Worm (Caenorhabditis elegans): Measurements from ENCODE around the gene attf-3.

The attf-3 gene

ce11 chrIII:86316-86715, at the start of gene attf-3:
Gene attf-3 (minus strand): TSS chrIII:86384.
- TF ChIP-seq hlh-30 (tag; optimal IDR thresholded peaks at IDR 0.05; ENCODE audit: insufficient read depth): peak; percentile 73
- TF ChIP-seq ceh-31 (tag; optimal IDR thresholded peaks at IDR 0.05): peak; percentile 4
- no peak for TF ChIP-seq elt-2 (tag; optimal IDR thresholded peaks at IDR 0.05)
- no peak for TF ChIP-seq ceh-22 (tag; optimal IDR thresholded peaks at IDR 0.05)
- TF ChIP-seq dve-1 (tag; optimal IDR thresholded peaks at IDR 0.05): peak; percentile 38
- TF ChIP-seq nfya-1 (tag; optimal IDR thresholded peaks at IDR 0.05): peak; percentile 47
- peak; percentile 45 for TF ChIP-seq unc-55 (GFP tag; optimal IDR thresholded peaks at IDR 0.05)
- peak; percentile 43 for TF ChIP-seq pax-1 (tag; optimal IDR thresholded peaks at IDR 0.05)
- peak; percentile 59 for TF ChIP-seq unc-42 (tag; optimal IDR thresholded peaks at IDR 0.05)

DNA sequence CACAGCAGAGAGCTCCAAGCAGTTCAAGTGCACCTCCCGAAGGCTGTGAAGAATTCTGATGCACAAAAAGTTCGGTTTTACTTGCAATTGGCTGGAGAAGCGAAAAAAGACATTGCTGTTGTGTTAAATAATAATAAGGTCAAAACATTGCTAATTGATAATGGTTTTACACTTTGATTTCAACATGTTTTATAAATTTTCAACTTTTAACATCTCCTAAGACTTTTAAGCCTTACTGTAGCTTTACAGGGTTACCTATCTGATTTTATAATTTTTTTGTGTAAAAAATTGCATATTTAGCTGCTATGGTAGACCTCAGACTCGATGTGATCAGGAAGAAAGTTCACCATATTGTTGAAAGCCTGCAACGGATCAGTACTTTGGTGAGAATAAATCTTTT, 48.0 kb upstream of the attf-3 start, which contains the start of gene pals-25:
Gene pals-25 (plus strand): TSS at position 301 of the 400 bp plus-strand sequence.
- TF ChIP-seq hlh-15 (tag; optimal IDR thresholded peaks at IDR 0.05) (no peak), pax-1 (tag; optimal IDR thresholded peaks at IDR 0.05) (no peak), ztf-16 (tag; optimal IDR thresholded peaks at IDR 0.05) (no peak), pat-9 (tag; optimal IDR thresholded peaks at IDR 0.05) (no peak), pros-1 (tag; optimal IDR thresholded peaks at IDR 0.05) (no peak)

- TF ChIP-seq ceh-30 (tag; optimal IDR thresholded peaks at IDR 0.05) (no peak), elt-2 (tag; optimal IDR thresholded peaks at IDR 0.05) (no peak), tbx-7 (tag; optimal IDR thresholded peaks at IDR 0.05) (no peak), ref-2 (tag; optimal IDR thresholded peaks at IDR 0.05) (no peak), npax-4 (tag; optimal IDR thresholded peaks at IDR 0.05) (no peak), ceh-18 (tag; optimal IDR thresholded peaks at IDR 0.05) (no peak), dve-1 (tag; optimal IDR thresholded peaks at IDR 0.05) (no peak), zip-5 (tag; optimal IDR thresholded peaks at IDR 0.05) (no peak), nhr-11 (tag; optimal IDR thresholded peaks at IDR 0.05) (no peak), T23F11.4 (GFP tag; optimal IDR thresholded peaks at IDR 0.05) (no peak), sox-4 (tag; optimal IDR thresholded peaks at IDR 0.05) (no peak)
Measured at ce11 chrIII:132118-132517, 45.9 kb upstream of the attf-3 start, which contains the start of gene pals-22. Gene pals-22 (plus strand): TSS chrIII:132418.

DNA sequence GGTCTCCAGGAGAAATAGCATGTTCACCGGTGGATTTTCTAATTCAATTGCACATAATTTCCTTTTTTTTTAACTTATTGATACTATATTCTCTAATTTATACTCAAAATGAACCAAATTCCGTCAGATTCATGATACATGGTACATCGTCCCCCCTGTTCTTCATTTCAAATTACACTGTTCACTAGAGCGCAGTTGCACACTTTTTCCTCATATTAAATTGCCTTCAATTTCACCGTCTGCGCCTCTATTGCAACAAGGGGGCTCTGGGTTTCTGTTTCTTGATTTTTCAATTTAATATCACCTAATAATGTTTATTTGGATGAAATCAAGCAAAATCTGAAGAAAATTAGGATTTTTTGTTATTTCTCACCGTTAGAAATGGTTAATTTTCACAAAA, 45.4 kb upstream of the attf-3 start:
- TF ChIP-seq elt-2 (tag; optimal IDR thresholded peaks at IDR 0.05): no peak
- no peak for TF ChIP-seq unc-86 (tag; optimal IDR thresholded peaks at IDR 0.05)
- TF ChIP-seq ceh-30 (tag; optimal IDR thresholded peaks at IDR 0.05): no peak
- peak; percentile 4 for TF ChIP-seq lim-6 (tag; optimal IDR thresholded peaks at IDR 0.05)
- no peak for TF ChIP-seq F13H6.1 (tag; optimal IDR thresholded peaks at IDR 0.05)
- no peak for TF ChIP-seq sdc-2 (tag; optimal IDR thresholded peaks at IDR 0.05)
- TF ChIP-seq ceh-22 (tag; optimal IDR thresholded peaks at IDR 0.05): no peak
- TF ChIP-seq nfya-1 (tag; optimal IDR thresholded peaks at IDR 0.05): peak; percentile 34
- TF ChIP-seq sox-2 (GFP tag; IDR thresholded peaks at IDR 0.05): no peak
- no peak for TF ChIP-seq fkh-10 (GFP tag; optimal IDR thresholded peaks at IDR 0.05)
- TF ChIP-seq ceh-18 (tag; optimal IDR thresholded peaks at IDR 0.05): no peak
- TF ChIP-seq unc-42 (tag; optimal IDR thresholded peaks at IDR 0.05): peak; percentile 91
- TF ChIP-seq ceh-31 (tag; optimal IDR thresholded peaks at IDR 0.05): peak; percentile 41
- peak; percentile 43 for TF ChIP-seq ceh-14 (tag; optimal IDR thresholded peaks at IDR 0.05)
- TF ChIP-seq ceh-34 (tag; optimal IDR thresholded peaks at IDR 0.05): peak; percentile 53
- TF ChIP-seq T23F11.4 (GFP tag; optimal IDR thresholded peaks at IDR 0.05): no peak
- TF ChIP-seq ceh-9 (tag; optimal IDR thresholded peaks at IDR 0.05): no peak
- no peak for TF ChIP-seq hlh-15 (tag; optimal IDR thresholded peaks at IDR 0.05)
- TF ChIP-seq pha-2 (tag; optimal IDR thresholded peaks at IDR 0.05): no peak
- TF ChIP-seq ref-2 (tag; optimal IDR thresholded peaks at IDR 0.05): no peak

DNA sequence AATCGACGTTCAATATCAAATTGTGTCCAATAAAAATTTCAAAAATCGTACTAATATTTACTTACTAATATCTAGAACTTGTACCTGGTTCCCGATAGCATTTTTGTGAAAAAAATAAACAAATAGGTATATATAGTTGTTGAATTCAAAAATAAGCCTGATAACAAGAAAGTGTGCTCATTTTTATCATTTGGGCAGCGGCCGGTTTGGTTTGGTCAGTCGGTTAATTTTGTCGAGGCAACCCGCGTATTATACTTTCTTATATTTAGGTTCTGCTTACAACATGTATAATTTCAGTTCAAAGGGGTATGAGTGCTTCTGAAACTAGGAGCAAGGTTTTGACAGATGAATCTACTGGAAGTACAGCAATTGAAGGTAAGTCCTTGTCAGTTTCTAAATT, 44.5 kb upstream of the attf-3 start, which contains the start of the genes nhr-280 and C29F9.2:
Gene nhr-280 (minus strand): TSS at position 101 of the 400 bp plus-strand sequence.
Gene C29F9.2 (plus strand): TSS at position 298 of the 400 bp plus-strand sequence.
- TF ChIP-seq hlh-30 (tag; optimal IDR thresholded peaks at IDR 0.05; ENCODE audit: insufficient read depth) (no peak), lin-11 (tag; optimal IDR thresholded peaks at IDR 0.05) (no peak), ets-4 (tag; optimal IDR thresholded peaks at IDR 0.05) (no peak), pqm-1 (tag; optimal IDR thresholded peaks at IDR 0.05) (no peak), odd-2 (tag; optimal IDR thresholded peaks at IDR 0.05) (no peak), pros-1 (tag; optimal IDR thresholded peaks at IDR 0.05) (no peak), ama-1 (optimal IDR thresholded peaks at IDR 0.05) (no peak), fax-1 (tag; optimal IDR thresholded peaks at IDR 0.05) (no peak), Y22D7AL.16 (tag; optimal IDR thresholded peaks at IDR 0.05) (no peak), tbx-7 (tag; optimal IDR thresholded peaks at IDR 0.05) (no peak), eyg-1 (tag; optimal IDR thresholded peaks at IDR 0.05) (no peak), syd-9 (tag; optimal IDR thresholded peaks at IDR 0.05) (no peak), fkh-6 (tag; optimal IDR thresholded peaks at IDR 0.05) (no peak), sox-2 (GFP tag; IDR thresholded peaks at IDR 0.05) (no peak), hlh-8 (tag; optimal IDR thresholded peaks at IDR 0.05) (no peak), dmd-4 (tag; optimal IDR thresholded peaks at IDR 0.05; ENCODE audit: borderline replicate concordance) (no peak), pat-9 (tag; optimal IDR thresholded peaks at IDR 0.05) (no peak), ceh-31 (tag; optimal IDR thresholded peaks at IDR 0.05) (no peak), ceh-24 (tag; optimal IDR thresholded peaks at IDR 0.05) (no peak)

Data from whole organism, late embryonic.